Worm (Caenorhabditis elegans) whole organism, young adult: ENCODE data around the gene F17C11.12.

ENCODE experiments used
- C17E4.6 ChIP-seq: fragments of 200-800 bp; sonication (Bioruptor generic); IDR thresholded peaks from 2 replicates; pipeline ENCODE4 v1.3.6; 2022; ENCODE audit warnings: missing genetic modification reagents, missing genetic modification characterization, missing compliant biosample characterization
- F37B4.10 ChIP-seq: fragments of 200-800 bp; sonication (Bioruptor generic); IDR thresholded peaks from 2 replicates; pipeline ENCODE4 v1.3.6; 2022; ENCODE audit warnings: missing genetic modification characterization, missing compliant biosample characterization
- F39B2.1 ChIP-seq: fragments of 200-800 bp; sonication (Bioruptor generic); IDR thresholded peaks from 2 replicates; pipeline ENCODE4 v1.3.6; 2022; ENCODE audit warnings: missing genetic modification reagents, missing genetic modification characterization, missing compliant biosample characterization
- K12H6.12 ChIP-seq: fragments of 200-800 bp; sonication (Bioruptor generic); optimal IDR thresholded peaks from 2 replicates; lab custom pipeline; 2018; ENCODE audit warnings: mild to moderate bottlenecking, missing genetic modification characterization, missing compliant biosample characterization
- ama-1 ChIP-seq, 3 experiments: fragments of 150-350 bp in 1 of 3; sonication (generic microtip) in 2 of 3; optimal IDR thresholded peaks; 2 replicates each; lab custom pipeline; 2014 to 2018; ENCODE audit warnings: missing biosample characterization in 2 of 3, missing genetic modification characterization in 2 of 3, missing genetic modification reagents in 2 of 3
- aptf-3 ChIP-seq: fragments of 200-800 bp; sonication (Bioruptor generic); IDR thresholded peaks from 2 replicates; pipeline ENCODE4 v1.3.6; 2022; ENCODE audit warnings: missing genetic modification characterization, missing compliant biosample characterization
- bed-1 ChIP-seq: fragments of 200-800 bp; sonication (Bioruptor generic); IDR thresholded peaks from 2 replicates; pipeline ENCODE4 v1.3.6; 2022; ENCODE audit warnings: missing genetic modification reagents, missing genetic modification characterization, missing compliant biosample characterization
- ccch-3 ChIP-seq: fragments of 200-800 bp; sonication (Bioruptor generic); optimal IDR thresholded peaks from 2 replicates; lab custom pipeline; 2018; ENCODE audit warnings: mild to moderate bottlenecking, missing genetic modification characterization, missing compliant biosample characterization
- cebp-2 ChIP-seq: fragments of 200-800 bp; sonication (Bioruptor generic); IDR thresholded peaks from 2 replicates; pipeline ENCODE4 v1.3.6; 2022; ENCODE audit warnings: missing genetic modification characterization, missing compliant biosample characterization
- ceh-91 ChIP-seq: fragments of 200-800 bp; sonication (Bioruptor generic); IDR thresholded peaks from 2 replicates; pipeline ENCODE4 v1.3.6; 2022; ENCODE audit warnings: missing genetic modification reagents, missing genetic modification characterization, missing compliant biosample characterization
- chd-7 ChIP-seq: sonication (generic microtip); optimal IDR thresholded peaks from 2 replicates; lab custom pipeline; 2016; ENCODE audit warnings: mild to moderate bottlenecking, missing genetic modification characterization, moderate library complexity, missing compliant biosample characterization
- die-1 ChIP-seq: sonication (generic microtip); optimal IDR thresholded peaks from 2 replicates; lab custom pipeline; 2016; ENCODE audit warnings: missing genotype, mild to moderate bottlenecking, missing genetic modification characterization, missing compliant biosample characterization
- dpff-1 ChIP-seq: sonication (generic microtip); optimal IDR thresholded peaks from 2 replicates; lab custom pipeline; 2017; ENCODE audit warnings: mild to moderate bottlenecking, missing genetic modification characterization, missing compliant biosample characterization
- dpl-1 ChIP-seq: fragments of 150-350 bp; optimal IDR thresholded peaks from 2 replicates; lab custom pipeline; 2014; ENCODE audit warnings: missing biosample characterization, missing genetic modification reagents, missing genetic modification characterization
- gei-17 ChIP-seq: fragments of 200-800 bp; sonication (Bioruptor generic); optimal IDR thresholded peaks from 2 replicates; lab custom pipeline; 2018; ENCODE audit warnings: mild to moderate bottlenecking, missing genetic modification characterization, missing compliant biosample characterization
- hlh-12 ChIP-seq: sonication (generic microtip); optimal IDR thresholded peaks from 2 replicates; lab custom pipeline; 2016; ENCODE audit warnings: missing genetic modification characterization, missing compliant biosample characterization
- hmg-20 ChIP-seq: fragments of 200-800 bp; sonication (Bioruptor generic); IDR thresholded peaks from 2 replicates; pipeline ENCODE4 v1.3.6; 2022; ENCODE audit warnings: missing genetic modification reagents, missing genetic modification characterization, missing compliant biosample characterization
- hsf-1 ChIP-seq: fragments of 200-800 bp; sonication (Bioruptor generic); IDR thresholded peaks from 2 replicates; pipeline ENCODE4 v1.3.6; 2022; ENCODE audit warnings: missing genetic modification reagents, missing genetic modification characterization, missing compliant biosample characterization
- let-526 ChIP-seq: fragments of 200-800 bp; sonication (Bioruptor generic); IDR thresholded peaks from 2 replicates; pipeline ENCODE4 v1.3.6; 2022; ENCODE audit warnings: missing genetic modification reagents, missing genetic modification characterization, missing compliant biosample characterization
- lin-40 ChIP-seq: sonication (generic microtip); optimal IDR thresholded peaks from 2 replicates; lab custom pipeline; 2016; ENCODE audit warnings: missing genetic modification characterization, mild to moderate bottlenecking, missing compliant biosample characterization, missing genotype, missing genetic modification reagents
- lin-54 ChIP-seq: fragments of 200-800 bp; sonication (Bioruptor generic); optimal IDR thresholded peaks from 2 replicates; lab custom pipeline; 2018; ENCODE audit warnings: mild to moderate bottlenecking, missing genetic modification characterization, missing compliant biosample characterization
- lsy-27 ChIP-seq: sonication (generic microtip); optimal IDR thresholded peaks from 2 replicates; lab custom pipeline; 2017; ENCODE audit warnings: missing genetic modification characterization, mild to moderate bottlenecking, missing compliant biosample characterization, antibody characterized with exemption, missing genotype, borderline replicate concordance; ENCODE audit not compliant: insufficient read depth
- madf-10 ChIP-seq: sonication (generic microtip); optimal IDR thresholded peaks from 2 replicates; lab custom pipeline; 2016; ENCODE audit warnings: mild to moderate bottlenecking, missing genetic modification characterization, missing compliant biosample characterization
- madf-3 ChIP-seq: fragments of 200-800 bp; sonication (Bioruptor generic); IDR thresholded peaks from 2 replicates; pipeline ENCODE4 v1.3.6; 2022; ENCODE audit warnings: missing genetic modification reagents, missing genetic modification characterization, missing compliant biosample characterization
- madf-6 ChIP-seq: fragments of 200-800 bp; sonication (Bioruptor generic); IDR thresholded peaks from 2 replicates; pipeline ENCODE4 v1.3.6; 2022; ENCODE audit warnings: missing genetic modification reagents, missing genetic modification characterization, missing compliant biosample characterization
- mcd-1 ChIP-seq: fragments of 200-800 bp; sonication (Bioruptor generic); IDR thresholded peaks from 2 replicates; pipeline ENCODE4 v1.3.6; 2022; ENCODE audit warnings: missing genetic modification reagents, missing genetic modification characterization, missing compliant biosample characterization
- mel-28 ChIP-seq: sonication (generic microtip); optimal IDR thresholded peaks from 2 replicates; lab custom pipeline; 2016; ENCODE audit warnings: borderline replicate concordance, mild to moderate bottlenecking, missing genetic modification characterization, missing compliant biosample characterization
- nhr-120 ChIP-seq: fragments of 200-800 bp; sonication (Bioruptor generic); IDR thresholded peaks from 2 replicates; pipeline ENCODE4 v1.3.6; 2022; ENCODE audit warnings: missing genetic modification characterization, missing compliant biosample characterization
- nhr-27 ChIP-seq: fragments of 200-800 bp; sonication (Bioruptor generic); optimal IDR thresholded peaks from 2 replicates; lab custom pipeline; 2018; ENCODE audit warnings: mild to moderate bottlenecking, missing genetic modification characterization, moderate library complexity, missing compliant biosample characterization
- pha-4 ChIP-seq: fragments of 150-350 bp; sonication (generic microtip); optimal IDR thresholded peaks from 2 replicates; lab custom pipeline; 2014; ENCODE audit warnings: missing biosample characterization, missing genetic modification reagents, missing genetic modification characterization
- rcor-1 ChIP-seq: fragments of 200-800 bp; sonication (Bioruptor generic); IDR thresholded peaks from 2 replicates; pipeline ENCODE4 v1.3.6; 2022; ENCODE audit warnings: missing genetic modification reagents, missing genetic modification characterization, missing compliant biosample characterization
- repo-1 ChIP-seq: sonication (generic microtip); optimal IDR thresholded peaks from 2 replicates; lab custom pipeline; 2017; ENCODE audit warnings: mild to moderate bottlenecking, missing genetic modification characterization, missing compliant biosample characterization
- sdz-38 ChIP-seq: sonication (generic microtip); optimal IDR thresholded peaks from 2 replicates; lab custom pipeline; 2016; ENCODE audit warnings: missing genotype, missing genetic modification characterization, missing compliant biosample characterization
- tbx-9 ChIP-seq: sonication (generic microtip); optimal IDR thresholded peaks from 2 replicates; lab custom pipeline; 2016; ENCODE audit warnings: borderline replicate concordance, missing genetic modification characterization, inconsistent platforms, missing compliant biosample characterization
- tlf-1 ChIP-seq: fragments of 200-800 bp; sonication (Bioruptor generic); optimal IDR thresholded peaks from 2 replicates; lab custom pipeline; 2018; ENCODE audit warnings: mild to moderate bottlenecking, missing genetic modification characterization, missing compliant biosample characterization

F17C11.12 gene

DNA sequence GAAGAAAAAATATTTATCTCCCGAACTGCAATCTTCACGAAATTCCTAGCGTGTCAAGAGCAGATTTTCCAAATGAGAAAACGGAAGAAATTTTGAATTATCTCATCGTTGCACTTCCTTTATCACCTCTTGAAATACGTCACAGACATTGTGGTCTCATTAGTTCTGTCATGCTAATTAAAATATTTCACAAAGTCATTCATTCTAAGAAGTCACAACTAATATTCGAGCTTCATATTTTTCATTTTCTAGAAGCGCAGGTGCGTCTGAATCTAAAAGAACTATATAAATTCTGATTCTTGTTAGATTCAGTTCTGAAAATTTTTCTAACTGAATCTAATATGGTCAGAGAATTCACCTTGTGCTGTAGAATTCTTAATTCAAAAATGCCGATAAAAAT is 10.5 kb upstream of the F17C11.12 start:
- TF ChIP-seq C17E4.6 (GFP tag; lab: Robert Waterston, UW) (no peak), chd-7 (tag; lab: Kevin White, UChicago) (no peak), ccch-3 (no peak), F39B2.1 (GFP tag; lab: Robert Waterston, UW) (no peak)

DNA sequence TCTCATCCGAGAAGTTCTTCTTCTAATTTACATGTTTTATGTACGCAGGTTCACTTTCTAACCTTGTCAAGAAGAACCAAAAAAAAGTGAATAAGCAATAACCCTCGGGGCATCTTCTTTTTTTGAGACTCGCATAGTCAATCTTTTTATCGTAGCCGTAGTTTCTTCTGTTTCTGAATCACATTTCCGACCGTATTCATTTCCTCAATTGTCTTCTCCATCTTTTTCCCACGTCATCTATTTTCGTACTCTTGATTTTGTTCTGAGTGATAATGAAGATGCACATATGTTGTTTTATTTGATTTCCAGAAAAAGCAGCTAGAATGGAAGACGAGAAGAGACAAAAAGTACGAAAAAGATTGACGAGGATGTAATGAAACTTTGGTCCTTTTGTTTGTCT is 8.2 kb upstream of the F17C11.12 start:
- TF ChIP-seq cebp-2 (GFP tag; lab: Robert Waterston, UW) (no peak), mcd-1 (no peak), madf-3 (no peak), rcor-1 (GFP tag; lab: Robert Waterston, UW) (no peak), lin-54 (GFP tag; lab: Kevin White, UChicago) (no peak), sdz-38 (tag; lab: Kevin White, UChicago) (no peak), lin-40 (no peak), ceh-91 (GFP tag; lab: Robert Waterston, UW) (no peak), repo-1 (tag; lab: Kevin White, UChicago) (no peak), aptf-3 (GFP tag; lab: Robert Waterston, UW) (no peak), madf-10 (tag; lab: Kevin White, UChicago) (no peak), die-1 (no peak), gei-17 (GFP tag; lab: Kevin White, UChicago) (no peak), mel-28 (no peak), tlf-1 (GFP tag; lab: Kevin White, UChicago) (no peak), tbx-9 (tag; lab: Kevin White, UChicago) (no peak), dpff-1 (tag; lab: Kevin White, UChicago) (no peak)

DNA sequence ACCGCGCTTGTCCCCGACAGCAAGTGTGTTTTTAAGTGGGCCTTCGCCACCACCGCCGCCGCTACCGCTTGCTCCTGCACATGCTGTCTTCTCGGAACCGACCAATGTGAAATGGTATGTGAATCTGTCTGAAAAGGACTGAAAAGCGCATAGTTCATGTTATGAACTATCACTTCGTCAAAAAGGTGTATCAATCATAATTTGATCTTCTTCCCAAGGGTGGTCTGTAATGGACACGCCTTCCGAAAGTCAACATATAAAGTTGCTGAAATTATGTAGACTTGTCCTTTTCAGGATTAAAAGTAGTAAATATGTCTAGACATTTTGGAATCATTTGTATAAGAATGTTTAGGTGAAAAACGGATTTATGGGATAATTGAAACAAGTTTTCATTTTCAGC is 5.4 kb upstream of the F17C11.12 start, which contains the start of gene zip-9:
TSS of gene zip-9 (plus strand) at position 301 of the 400 bp plus-strand sequence.
- no peak for TF ChIP-seq sdz-38 (tag; lab: Kevin White, UChicago)
- 0 out of 2 replicates have a peak, but pooled peaks have one; percentile 76 for TF ChIP-seq F37B4.10 (GFP tag; lab: Robert Waterston, UW)
- no peak for TF ChIP-seq nhr-120 (GFP tag; lab: Robert Waterston, UW)
- TF ChIP-seq dpl-1 (GFP tag; lab: Kevin White, UChicago): no peak
- TF ChIP-seq hmg-20 (GFP tag; lab: Robert Waterston, UW): no peak
- 0 out of 2 replicates have a peak, but pooled peaks have one; percentile 20 for TF ChIP-seq hsf-1 (GFP tag; lab: Robert Waterston, UW)
- TF ChIP-seq hlh-12 (tag; lab: Kevin White, UChicago): no peak
- no peak for TF ChIP-seq bed-1 (GFP tag; lab: Robert Waterston, UW)
- TF ChIP-seq K12H6.12 (tag; lab: Kevin White, UChicago): no peak
- no peak for TF ChIP-seq pha-4 (tag; lab: Kevin White, UChicago)
- no peak for TF ChIP-seq nhr-27 (tag; lab: Kevin White, UChicago)
- no peak for TF ChIP-seq lsy-27 (tag; lab: Kevin White, UChicago)
- no peak for TF ChIP-seq madf-6 (GFP tag; lab: Robert Waterston, UW)

DNA sequence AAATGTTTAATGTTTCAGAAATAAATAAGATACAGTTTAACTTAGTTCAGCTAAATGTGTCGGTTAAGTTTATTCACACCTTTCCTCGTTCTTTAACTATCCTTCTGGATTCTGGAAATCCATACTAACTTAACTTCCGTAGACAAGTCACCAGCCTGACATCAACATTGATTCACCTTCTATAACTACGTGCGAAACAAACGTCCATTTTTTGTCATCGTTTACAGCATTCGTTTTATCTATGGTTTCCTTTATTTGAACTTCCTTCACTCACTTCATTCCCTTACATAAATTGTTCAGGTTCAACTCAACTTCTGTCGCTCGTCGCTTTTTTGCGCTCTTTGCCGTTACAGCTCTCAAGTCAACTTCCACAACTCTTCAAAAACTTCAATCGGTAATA is 4.4 kb upstream of the F17C11.12 start, which contains the start of gene F17C11.26:
TSS of gene F17C11.26 (plus strand) at position 301 of the 400 bp plus-strand sequence.
- TF ChIP-seq let-526 (GFP tag; lab: Robert Waterston, UW) (no peak), ama-1 (optimal IDR thresholded peaks at IDR 0.05; lab: Kevin White, UChicago) (peak; percentile 62), ama-1 (GFP tag; optimal IDR thresholded peaks at IDR 0.05; lab: Kevin White, UChicago) (no peak)
- TF ChIP-seq, all 124 proteins: peak for 1
